Fruit fly (Drosophila melanogaster): ENCODE data around the gene CG32061.

- TF ChIP-seq Hnf4 (GFP tag; optimal IDR thresholded peaks at IDR 0.05) (no peak), usp (GFP tag; optimal IDR thresholded peaks at IDR 0.05) (no peak), psq (GFP tag; optimal IDR thresholded peaks at IDR 0.05) (no peak), Dfd (GFP tag; optimal IDR thresholded peaks at IDR 0.05) (no peak), h (GFP tag; optimal IDR thresholded peaks at IDR 0.05) (no peak), Sp1 (GFP tag; optimal IDR thresholded peaks at IDR 0.05) (no peak), Jra (GFP tag; optimal IDR thresholded peaks at IDR 0.05) (no peak)
Observed at dm6 chr3L:10478214-10478613, 14.6 kb downstream of the CG32061 start, which contains the start of gene CG46430.

Data from whole organism, wandering third instar larva.